Fruit fly (Drosophila melanogaster) whole organism, prepupa: ENCODE data around the gene CG11977.

Experiments
- Blimp-1 ChIP-seq: fragments of 200-800 bp; sonication (Bioruptor generic); optimal IDR thresholded peaks from 3 replicates; lab custom pipeline; 2017; ENCODE audit warnings: missing biosample characterization, missing genetic modification characterization, mild to moderate bottlenecking, moderate library complexity, missing genetic modification reagents
- CG11294 ChIP-seq: fragments of 200-800 bp; sonication (Bioruptor generic); IDR thresholded peaks from 2 replicates; pipeline ENCODE4 v1.3.6; 2022; ENCODE audit warnings: missing biosample characterization, missing genetic modification characterization
- CG11902 ChIP-seq: fragments of 200-800 bp; sonication (Bioruptor generic); optimal IDR thresholded peaks from 3 replicates; lab custom pipeline; 2016; ENCODE audit warnings: missing biosample characterization, missing genetic modification characterization
- CG1621 ChIP-seq: fragments of 200-800 bp; sonication (Bioruptor generic); optimal IDR thresholded peaks from 3 replicates; lab custom pipeline; 2018; ENCODE audit warnings: missing biosample characterization, mild to moderate bottlenecking, missing genetic modification characterization
- CG16779 ChIP-seq: fragments of 200-800 bp; sonication (Bioruptor generic); optimal IDR thresholded peaks from 3 replicates; lab custom pipeline; 2017; ENCODE audit warnings: missing biosample characterization, mild to moderate bottlenecking, missing genetic modification characterization
- CG3032 ChIP-seq: fragments of 200-800 bp; optimal IDR thresholded peaks from 2 replicates; lab custom pipeline; 2019; ENCODE audit warnings: missing biosample characterization, mild to moderate bottlenecking, missing genetic modification characterization, moderate library complexity
- CG31627 ChIP-seq: fragments of 200-800 bp; sonication (Bioruptor generic); optimal IDR thresholded peaks from 3 replicates; lab custom pipeline; 2016; ENCODE audit warnings: missing biosample characterization, missing genetic modification characterization
- CG32006 ChIP-seq: fragments of 200-800 bp; sonication (Bioruptor generic); optimal IDR thresholded peaks from 3 replicates; lab custom pipeline; 2017; ENCODE audit warnings: missing biosample characterization, mild to moderate bottlenecking, missing genetic modification characterization
- CG34406 ChIP-seq: fragments of 200-800 bp; sonication (Bioruptor generic); optimal IDR thresholded peaks from 3 replicates; lab custom pipeline; 2016; ENCODE audit warnings: missing biosample characterization, missing genetic modification characterization
- CG3919 ChIP-seq: fragments of 200-800 bp; sonication (Bioruptor generic); optimal IDR thresholded peaks from 3 replicates; lab custom pipeline; 2016; ENCODE audit warnings: missing biosample characterization, missing genetic modification characterization
- CG4318 ChIP-seq: fragments of 200-800 bp; sonication (Bioruptor generic); optimal IDR thresholded peaks from 3 replicates; lab custom pipeline; 2017; ENCODE audit warnings: missing biosample characterization, mild to moderate bottlenecking, missing genetic modification characterization
- CG6163 ChIP-seq: fragments of 200-800 bp; sonication (Bioruptor generic); IDR thresholded peaks from 3 replicates; pipeline ENCODE4 v1.3.6; 2022; ENCODE audit warnings: missing biosample characterization, missing genetic modification characterization
- CG6792 ChIP-seq: fragments of 200-800 bp; sonication (Bioruptor generic); optimal IDR thresholded peaks from 3 replicates; lab custom pipeline; 2016; ENCODE audit warnings: missing biosample characterization, missing genetic modification characterization
- CG8119 ChIP-seq: fragments of 200-800 bp; sonication (Bioruptor generic); IDR thresholded peaks from 3 replicates; pipeline ENCODE4 v1.3.6; 2022; ENCODE audit warnings: missing biosample characterization, missing genetic modification characterization
- CG8319 ChIP-seq: fragments of 200-800 bp; sonication (Bioruptor generic); optimal IDR thresholded peaks from 3 replicates; lab custom pipeline; 2016; ENCODE audit warnings: missing biosample characterization, missing genetic modification characterization
- CG9139 ChIP-seq: fragments of 200-800 bp; sonication (Bioruptor generic); optimal IDR thresholded peaks from 3 replicates; lab custom pipeline; 2017; ENCODE audit warnings: missing biosample characterization, mild to moderate bottlenecking, missing genetic modification characterization
- Eip75B ChIP-seq: fragments of 200-800 bp; sonication (Bioruptor generic); optimal IDR thresholded peaks from 3 replicates; lab custom pipeline; 2016; ENCODE audit warnings: missing biosample characterization, missing genetic modification characterization
- Eip78C ChIP-seq: fragments of 200-800 bp; sonication (Bioruptor generic); peaks from one replicate; lab custom pipeline; 2016; ENCODE audit warnings: missing biosample characterization, missing genetic modification characterization
- Ets21C ChIP-seq: fragments of 200-800 bp; sonication (Bioruptor generic); optimal IDR thresholded peaks from 3 replicates; lab custom pipeline; 2016; ENCODE audit warnings: missing biosample characterization, missing genetic modification characterization
- Ets96B ChIP-seq: fragments of 200-800 bp; optimal IDR thresholded peaks from 2 replicates; lab custom pipeline; 2019; ENCODE audit warnings: missing biosample characterization, mild to moderate bottlenecking, missing genetic modification characterization, moderate library complexity
- Gug ChIP-seq: fragments of 200-800 bp; sonication (Bioruptor generic); IDR thresholded peaks from 2 replicates; pipeline ENCODE4 v1.3.6; 2022; ENCODE audit warnings: missing biosample characterization, missing genetic modification characterization
- Hr38 ChIP-seq: sonication (Bioruptor generic); optimal IDR thresholded peaks from 2 replicates; lab custom pipeline; 2016; ENCODE audit warnings: missing biosample characterization, missing genetic modification characterization
- Smox ChIP-seq: fragments of 200-800 bp; sonication (Bioruptor generic); optimal IDR thresholded peaks from 3 replicates; lab custom pipeline; 2016; ENCODE audit warnings: missing biosample characterization, missing genetic modification characterization
- achi ChIP-seq: fragments of 200-800 bp; sonication (Bioruptor generic); optimal IDR thresholded peaks from 3 replicates; lab custom pipeline; 2016; ENCODE audit warnings: missing biosample characterization, missing genetic modification characterization
- acj6 ChIP-seq: fragments of 200-800 bp; sonication (Bioruptor generic); optimal IDR thresholded peaks from 3 replicates; lab custom pipeline; 2016; ENCODE audit warnings: missing biosample characterization, missing genetic modification characterization
- cyc ChIP-seq: fragments of 200-800 bp; sonication (Bioruptor generic); optimal IDR thresholded peaks from 3 replicates; lab custom pipeline; 2016; ENCODE audit warnings: missing biosample characterization, missing genetic modification characterization
- dac ChIP-seq: fragments of 200-800 bp; sonication (Bioruptor generic); optimal IDR thresholded peaks from 2 replicates; lab custom pipeline; 2017; ENCODE audit warnings: missing biosample characterization, mild to moderate bottlenecking, missing genetic modification characterization
- dsx ChIP-seq: fragments of 200-800 bp; optimal IDR thresholded peaks from 3 replicates; lab custom pipeline; 2019; ENCODE audit warnings: missing biosample characterization, mild to moderate bottlenecking, missing genetic modification characterization, moderate library complexity; ENCODE audit not compliant: poor library complexity, severe bottlenecking
- esn ChIP-seq: fragments of 200-800 bp; sonication (Bioruptor generic); optimal IDR thresholded peaks from 2 replicates; lab custom pipeline; 2016; ENCODE audit warnings: missing biosample characterization, mild to moderate bottlenecking, missing genetic modification characterization, moderate library complexity
- fd59A ChIP-seq: fragments of 200-800 bp; sonication (Bioruptor generic); optimal IDR thresholded peaks from 2 replicates; lab custom pipeline; 2017; ENCODE audit warnings: missing biosample characterization, mild to moderate bottlenecking, missing genetic modification characterization, missing genetic modification reagents
- lz ChIP-seq: fragments of 200-800 bp; sonication (Bioruptor generic); optimal IDR thresholded peaks from 3 replicates; lab custom pipeline; 2016; ENCODE audit warnings: missing biosample characterization, missing genetic modification characterization
- net ChIP-seq: fragments of 200-800 bp; sonication (Bioruptor generic); optimal IDR thresholded peaks from 3 replicates; lab custom pipeline; 2016; ENCODE audit warnings: missing biosample characterization, missing genetic modification characterization
- salr ChIP-seq, 2 experiments: fragments of 200-800 bp; sonication (Bioruptor generic); optimal IDR thresholded peaks; 3 replicates each; lab custom pipeline; 2016 to 2018; ENCODE audit warnings: missing biosample characterization in 2 of 2, missing genetic modification characterization in 2 of 2, mild to moderate bottlenecking in 1 of 2
- spab ChIP-seq: fragments of 200-800 bp; sonication (Bioruptor generic); optimal IDR thresholded peaks from 2 replicates; lab custom pipeline; 2017; ENCODE audit warnings: missing biosample characterization, mild to moderate bottlenecking, missing genetic modification characterization, missing genetic modification reagents
- ss ChIP-seq, 2 experiments: fragments of 200-800 bp; sonication (Bioruptor generic); optimal IDR thresholded peaks; 2 replicates in 1 of 2; 3 replicates in 1 of 2; lab custom pipeline; 2017 to 2018; ENCODE audit warnings: mild to moderate bottlenecking in 2 of 2, missing biosample characterization in 2 of 2, missing genetic modification characterization in 2 of 2, moderate library complexity in 1 of 2
- svp ChIP-seq: fragments of 200-800 bp; sonication (Bioruptor generic); peaks from one replicate; lab custom pipeline; 2016; ENCODE audit warnings: missing biosample characterization, missing genetic modification characterization
- topi ChIP-seq: fragments of 200-800 bp; sonication (Bioruptor generic); optimal IDR thresholded peaks from 3 replicates; lab custom pipeline; 2016; ENCODE audit warnings: missing biosample characterization, missing genetic modification characterization
- vri ChIP-seq: fragments of 200-800 bp; sonication (Bioruptor generic); optimal IDR thresholded peaks from 3 replicates; lab custom pipeline; 2016; ENCODE audit warnings: missing biosample characterization, mild to moderate bottlenecking, missing genetic modification characterization

CG11977 gene

dm6 chr3R:9033619-9034401 lies 36.3 kb downstream of the CG11977 start (continued):
- TF ChIP-seq spab (GFP tag; lab: Kevin White, UChicago), result peak; percentile 84
- peak; percentile 84 for TF ChIP-seq Eip75B (GFP tag; lab: Kevin White, UChicago)
- peak; percentile 63 for TF ChIP-seq vri (GFP tag; lab: Kevin White, UChicago)
- TF ChIP-seq fd59A (GFP tag; lab: Kevin White, UChicago), result peak; percentile 81
- TF ChIP-seq CG4318 (GFP tag; lab: Kevin White, UChicago), result peak; percentile 76
- peak; percentile 91 for TF ChIP-seq esn
- TF ChIP-seq CG6792, result peak; percentile 74
- peak; percentile 52 for TF ChIP-seq CG1621 (tag; lab: Kevin White, UChicago)
- TF ChIP-seq Smox, result peak; percentile 84
- peak; percentile 91 for TF ChIP-seq CG32006
- TF ChIP-seq Hr38 (GFP tag; lab: Kevin White, UChicago), result no peak
- peak in 1 of 2 experiments; percentile 84 for TF ChIP-seq salr (GFP tag; optimal IDR thresholded peaks at IDR 0.05; lab: Kevin White, UChicago)
- TF ChIP-seq CG11294, result peak; percentile 50; the same call in 1 of the 2 replicates
- TF ChIP-seq Gug (GFP tag; lab: Robert Waterston, UW), result peak; percentile 49
- peak; percentile 88 for TF ChIP-seq CG8119 (GFP tag; lab: Robert Waterston, UW)
- peak; percentile 70; the same call in 2 of the 3 replicates for TF ChIP-seq CG6163 (GFP tag; lab: Robert Waterston, UW)
- peak; percentile 91 for TF ChIP-seq CG3032 (tag; lab: Kevin White, UChicago)
- TF ChIP-seq ss (GFP tag; optimal IDR thresholded peaks at IDR 0.05; lab: Kevin White, UChicago), result peak; percentile 80 to 87
- peak; percentile 84 for TF ChIP-seq achi (GFP tag; lab: Kevin White, UChicago)
- peak; percentile 82 for TF ChIP-seq CG16779 (tag; lab: Kevin White, UChicago)
- peak; percentile 88 for TF ChIP-seq CG34406 (GFP tag; lab: Kevin White, UChicago)
- peak; percentile 81 for TF ChIP-seq acj6 (GFP tag; lab: Kevin White, UChicago)
- peak; percentile 50 for TF ChIP-seq CG8319
- TF ChIP-seq Ets21C, result peak; percentile 64
- TF ChIP-seq Blimp-1 (GFP tag; lab: Kevin White, UChicago), result peak; percentile 72

DNA sequence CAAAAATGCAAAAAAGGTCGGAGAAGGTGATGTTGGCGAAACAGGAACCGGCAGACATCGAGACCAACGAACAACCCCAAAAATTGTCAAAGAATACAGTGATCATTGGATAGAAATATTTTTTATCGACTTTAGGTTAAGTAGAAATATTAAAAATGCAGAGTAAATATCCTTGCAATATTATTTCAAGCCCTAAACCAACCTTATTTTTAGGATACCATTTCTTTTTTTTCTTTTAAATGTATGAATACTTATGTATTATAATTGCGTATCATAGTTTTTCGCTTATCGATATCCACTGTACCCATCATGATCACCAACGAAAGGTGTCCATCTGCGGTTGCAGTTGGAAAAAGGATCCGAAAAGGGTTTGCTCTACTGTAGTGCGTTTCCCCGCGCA lies 37.8 kb downstream of the CG11977 start:
- TF ChIP-seq net, result no peak
- no peak for TF ChIP-seq CG11294
- no peak for TF ChIP-seq CG11902 (GFP tag; lab: Kevin White, UChicago)
- TF ChIP-seq Ets96B (tag; lab: Kevin White, UChicago), result no peak
- TF ChIP-seq CG9139 (GFP tag; lab: Kevin White, UChicago), result no peak
- TF ChIP-seq Ets21C, result no peak
- TF ChIP-seq CG3032 (tag; lab: Kevin White, UChicago), result no peak
- peak; percentile 15 for TF ChIP-seq topi
- peak; percentile 52 for TF ChIP-seq Eip78C (GFP tag; lab: Kevin White, UChicago)
- TF ChIP-seq lz, result peak; percentile 21
- TF ChIP-seq CG16779 (tag; lab: Kevin White, UChicago), result no peak
- no peak for TF ChIP-seq CG3919 (GFP tag; lab: Kevin White, UChicago)
- TF ChIP-seq dsx (GFP tag; lab: Kevin White, UChicago), result no peak
- no peak for TF ChIP-seq achi (GFP tag; lab: Kevin White, UChicago)
- no peak for TF ChIP-seq CG8319
- no peak for TF ChIP-seq CG34406 (GFP tag; lab: Kevin White, UChicago)
- TF ChIP-seq svp (GFP tag; lab: Kevin White, UChicago), result peak; percentile 59
- no peak for TF ChIP-seq dac (GFP tag; lab: Kevin White, UChicago)
- TF ChIP-seq CG8119 (GFP tag; lab: Robert Waterston, UW), result no peak
- peak; percentile 7 for TF ChIP-seq cyc (GFP tag; lab: Kevin White, UChicago)
- peak; percentile 3 for TF ChIP-seq CG31627 (GFP tag; lab: Kevin White, UChicago)
- peak; percentile 38 for TF ChIP-seq esn
